Fruit fly (Drosophila melanogaster) whole organism, embryonic: Measurements from ENCODE around the gene Pgcl.

Source experiments
- Bgb ChIP-seq: fragments of 200-800 bp; sonication (Bioruptor generic); IDR thresholded peaks from 2 replicates; pipeline ENCODE4 v1.3.6; 2022; ENCODE audit warnings: missing biosample characterization, missing genetic modification characterization; ENCODE audit not compliant: partially characterized antibody
- CG11456 ChIP-seq: fragments of 200-800 bp; sonication (Bioruptor generic); IDR thresholded peaks from 3 replicates; pipeline ENCODE4 v1.3.6; 2022; ENCODE audit warnings: missing biosample characterization, missing genetic modification characterization
- CG11695 ChIP-seq: fragments of 200-800 bp; sonication (Bioruptor generic); IDR thresholded peaks from 3 replicates; pipeline ENCODE4 v1.3.6; 2022; ENCODE audit warnings: missing biosample characterization, missing genetic modification characterization
- CG31388 ChIP-seq: fragments of 200-800 bp; sonication (Bioruptor generic); optimal IDR thresholded peaks from 2 replicates; lab custom pipeline; 2016; ENCODE audit warnings: missing biosample characterization, missing genetic modification characterization
- CG33213 ChIP-seq: fragments of 200-800 bp; sonication (Bioruptor generic); optimal IDR thresholded peaks from 3 replicates; lab custom pipeline; 2016; ENCODE audit warnings: missing biosample characterization, missing genetic modification characterization
- CG34422 ChIP-seq: fragments of 200-800 bp; sonication (Bioruptor generic); IDR thresholded peaks from 3 replicates; pipeline ENCODE4 v1.3.6; 2022; ENCODE audit warnings: missing biosample characterization, missing genetic modification characterization
- CG3847 ChIP-seq: fragments of 200-800 bp; sonication (Bioruptor generic); IDR thresholded peaks from 2 replicates; pipeline ENCODE4 v1.3.6; 2022; ENCODE audit warnings: missing biosample characterization, missing genetic modification characterization
- CG42726 ChIP-seq: fragments of 200-800 bp; sonication (Bioruptor generic); IDR thresholded peaks from 2 replicates; pipeline ENCODE4 v1.3.6; 2022; ENCODE audit warnings: missing biosample characterization, missing genetic modification characterization; ENCODE audit not compliant: partially characterized antibody
- CG5180 ChIP-seq: fragments of 200-800 bp; sonication (Bioruptor generic); optimal IDR thresholded peaks from 3 replicates; lab custom pipeline; 2017; ENCODE audit warnings: missing biosample characterization, missing genetic modification characterization, mild to moderate bottlenecking, moderate library complexity, missing genetic modification reagents
- CG5245 ChIP-seq: fragments of 200-800 bp; sonication (Bioruptor generic); optimal IDR thresholded peaks from 3 replicates; lab custom pipeline; 2016; ENCODE audit warnings: missing biosample characterization, missing genetic modification characterization
- CG6175 ChIP-seq: fragments of 200-800 bp; sonication (Bioruptor generic); IDR thresholded peaks from 3 replicates; pipeline ENCODE4 v1.3.6; 2022; ENCODE audit warnings: missing biosample characterization, missing genetic modification characterization
- CG9215 ChIP-seq: fragments of 200-800 bp; sonication (Bioruptor generic); IDR thresholded peaks from 2 replicates; pipeline ENCODE4 v1.3.6; 2022; ENCODE audit warnings: missing biosample characterization, missing genetic modification characterization
- D19B ChIP-seq: fragments of 200-800 bp; sonication (Bioruptor generic); optimal IDR thresholded peaks from 2 replicates; lab custom pipeline; 2017; ENCODE audit warnings: missing biosample characterization, mild to moderate bottlenecking, missing genetic modification characterization
- Dp ChIP-seq: fragments of 200-800 bp; sonication (Bioruptor generic); optimal IDR thresholded peaks from 2 replicates; lab custom pipeline; 2018; ENCODE audit warnings: missing biosample characterization, mild to moderate bottlenecking, missing genetic modification characterization, moderate library complexity
- Dref ChIP-seq: fragments of 200-800 bp; sonication (Bioruptor generic); IDR thresholded peaks from 2 replicates; pipeline ENCODE4 v1.3.6; 2022; ENCODE audit warnings: missing biosample characterization, missing genetic modification characterization
- Drgx ChIP-seq: fragments of 200-800 bp; sonication (Bioruptor generic); IDR thresholded peaks from 2 replicates; pipeline ENCODE4 v1.3.6; 2022; ENCODE audit warnings: missing biosample characterization, missing genetic modification characterization
- E2f1 ChIP-seq: fragments of 200-800 bp; sonication (Bioruptor generic); IDR thresholded peaks from 2 replicates; pipeline ENCODE4 v1.3.6; 2022; ENCODE audit warnings: missing biosample characterization, missing genetic modification characterization
- Fer2 ChIP-seq: fragments of 200-800 bp; sonication (Bioruptor generic); optimal IDR thresholded peaks from 2 replicates; lab custom pipeline; 2018; ENCODE audit warnings: missing biosample characterization, mild to moderate bottlenecking, missing genetic modification characterization, moderate library complexity
- HLH54F ChIP-seq: fragments of 200-800 bp; sonication (Bioruptor generic); optimal IDR thresholded peaks from 3 replicates; lab custom pipeline; 2016; ENCODE audit warnings: missing biosample characterization, missing genetic modification characterization
- MBD-R2 ChIP-seq: fragments of 200-800 bp; sonication (Bioruptor generic); IDR thresholded peaks from 2 replicates; pipeline ENCODE4 v1.3.6; 2022; ENCODE audit warnings: missing biosample characterization, missing genetic modification characterization
- Meics ChIP-seq: fragments of 200-800 bp; sonication (Bioruptor generic); optimal IDR thresholded peaks from 2 replicates; lab custom pipeline; 2017; ENCODE audit warnings: missing biosample characterization, mild to moderate bottlenecking, missing genetic modification characterization
- Mes4 ChIP-seq: fragments of 200-800 bp; sonication (Bioruptor generic); optimal IDR thresholded peaks from 2 replicates; lab custom pipeline; 2016; ENCODE audit warnings: missing biosample characterization, missing genetic modification characterization
- NC2α ChIP-seq: fragments of 200-800 bp; sonication (Bioruptor generic); optimal IDR thresholded peaks from 2 replicates; lab custom pipeline; 2016; ENCODE audit warnings: missing biosample characterization, missing genetic modification characterization
- Oli ChIP-seq: fragments of 200-800 bp; sonication (Bioruptor generic); optimal IDR thresholded peaks from 2 replicates; lab custom pipeline; 2018; ENCODE audit warnings: missing biosample characterization, mild to moderate bottlenecking, missing genetic modification characterization, moderate library complexity
- Sin3A ChIP-seq: fragments of >200 bp; optimal IDR thresholded peaks from 2 replicates; lab custom pipeline; 2018
- TFAM ChIP-seq: fragments of 200-800 bp; sonication (Bioruptor generic); optimal IDR thresholded peaks from 2 replicates; lab custom pipeline; 2017; ENCODE audit warnings: missing biosample characterization, missing genetic modification characterization, inconsistent platforms
- Tbp ChIP-seq: fragments of >200 bp; optimal IDR thresholded peaks from 2 replicates; lab custom pipeline; 2018; ENCODE audit warnings: missing biosample characterization, missing genetic modification characterization
- amos ChIP-seq: fragments of 200-800 bp; sonication (Bioruptor generic); IDR thresholded peaks from 2 replicates; pipeline ENCODE4 v1.3.6; 2022; ENCODE audit warnings: missing biosample characterization, missing genetic modification characterization; ENCODE audit not compliant: partially characterized antibody
- bbx ChIP-seq: fragments of 200-800 bp; sonication (Bioruptor generic); IDR thresholded peaks from 2 replicates; pipeline ENCODE4 v1.3.6; 2022; ENCODE audit warnings: missing biosample characterization, missing genetic modification characterization; ENCODE audit not compliant: partially characterized antibody
- cad ChIP-seq: fragments of >200 bp; optimal IDR thresholded peaks from 2 replicates; lab custom pipeline; 2017; ENCODE audit warnings: missing biosample characterization, missing genetic modification characterization
- dati ChIP-seq: fragments of 200-800 bp; sonication (Bioruptor generic); IDR thresholded peaks from 2 replicates; pipeline ENCODE4 v1.3.6; 2022; ENCODE audit warnings: missing biosample characterization, missing genetic modification characterization
- dmrt99B ChIP-seq: fragments of 200-800 bp; sonication (Bioruptor generic); optimal IDR thresholded peaks from 2 replicates; lab custom pipeline; 2018; ENCODE audit warnings: missing biosample characterization, mild to moderate bottlenecking, missing genetic modification characterization, moderate library complexity
- fd102C ChIP-seq: fragments of 200-800 bp; sonication (Bioruptor generic); optimal IDR thresholded peaks from 2 replicates; lab custom pipeline; 2018; ENCODE audit warnings: missing biosample characterization, mild to moderate bottlenecking, missing genetic modification characterization, moderate library complexity
- kay ChIP-seq: fragments of 200-800 bp; sonication (Bioruptor generic); optimal IDR thresholded peaks from 2 replicates; lab custom pipeline; 2016; ENCODE audit warnings: missing biosample characterization, missing genetic modification characterization
- nmo ChIP-seq: fragments of 200-800 bp; sonication (Bioruptor generic); optimal IDR thresholded peaks from 2 replicates; lab custom pipeline; 2018; ENCODE audit warnings: missing biosample characterization, mild to moderate bottlenecking, missing genetic modification characterization, moderate library complexity
- nom ChIP-seq: fragments of 200-800 bp; sonication (Bioruptor generic); optimal IDR thresholded peaks from 2 replicates; lab custom pipeline; 2017; ENCODE audit warnings: missing biosample characterization, missing genetic modification characterization, mild to moderate bottlenecking, moderate library complexity, missing genetic modification reagents
- pho ChIP-seq: fragments of 200-800 bp; sonication (Bioruptor generic); optimal IDR thresholded peaks from 2 replicates; lab custom pipeline; 2016; ENCODE audit warnings: missing biosample characterization, missing genetic modification characterization
- rib ChIP-seq: fragments of 200-800 bp; sonication (Bioruptor generic); IDR thresholded peaks from 2 replicates; pipeline ENCODE4 v1.3.6; 2022; ENCODE audit warnings: missing biosample characterization, missing genetic modification characterization
- row ChIP-seq: fragments of 200-800 bp; sonication (Bioruptor generic); IDR thresholded peaks from 3 replicates; pipeline ENCODE4 v1.3.6; 2022; ENCODE audit warnings: missing biosample characterization, missing genetic modification characterization
- scrt ChIP-seq: fragments of 200-800 bp; sonication (Bioruptor generic); optimal IDR thresholded peaks from 2 replicates; lab custom pipeline; 2018; ENCODE audit warnings: missing biosample characterization, mild to moderate bottlenecking, missing genetic modification characterization, moderate library complexity
- sens ChIP-seq: fragments of 200-800 bp; sonication (Bioruptor generic); peaks from one replicate; lab custom pipeline; 2016; ENCODE audit warnings: missing biosample characterization, missing genetic modification characterization
- slou ChIP-seq: fragments of 200-800 bp; sonication (Bioruptor generic); optimal IDR thresholded peaks from 3 replicates; lab custom pipeline; 2016; ENCODE audit warnings: missing biosample characterization, missing genetic modification characterization
- sr ChIP-seq: fragments of 200-800 bp; sonication (Bioruptor generic); IDR thresholded peaks from 3 replicates; pipeline ENCODE4 v1.3.6; 2022; ENCODE audit warnings: missing biosample characterization, missing genetic modification characterization
- stc ChIP-seq: fragments of 200-800 bp; sonication (Bioruptor generic); IDR thresholded peaks from 2 replicates; pipeline ENCODE4 v1.3.6; 2022; ENCODE audit warnings: missing biosample characterization, missing genetic modification characterization
- twi ChIP-seq: fragments of 200-800 bp; optimal IDR thresholded peaks from 2 replicates; lab custom pipeline; 2019; ENCODE audit warnings: missing biosample characterization, mild to moderate bottlenecking, missing genetic modification characterization, moderate library complexity
- vnd ChIP-seq: fragments of 200-800 bp; sonication (Bioruptor generic); IDR thresholded peaks from 3 replicates; pipeline ENCODE4 v1.3.6; 2022; ENCODE audit warnings: missing biosample characterization, missing genetic modification characterization; ENCODE audit not compliant: partially characterized antibody

Gene Pgcl

dm6 chrX:437404-437803 is at the start of gene Pgcl:
Gene Pgcl, minus strand, starts transcription at chrX:437448.
- no peak for TF ChIP-seq sens (GFP tag; lab: Kevin White, UChicago)
- peak; percentile 65 for TF ChIP-seq D19B
- peak; percentile 55 for TF ChIP-seq row (GFP tag; lab: Robert Waterston, UW)

- TF ChIP-seq Dref (peak; percentile 61), Bgb (GFP tag; lab: Robert Waterston, UW) (0 out of 2 replicates have a peak, but pooled peaks have one; percentile 18), MBD-R2 (GFP tag; lab: Robert Waterston, UW) (peak; percentile 44; the same call in 1 of the 2 replicates), amos (GFP tag; lab: Robert Waterston, UW) (0 out of 2 replicates have a peak, but pooled peaks have one; percentile 11)
Measured at dm6 chrX:481642-482041, 44.4 kb upstream of the Pgcl start, which contains the start of gene CG3176. Gene CG3176, plus strand, starts transcription at chrX:481862.

dm6 chrX:478766-479165 is 41.5 kb upstream of the Pgcl start, which contains the start of gene CG32817:
Gene CG32817, plus strand, starts transcription at chrX:479066.
- TF ChIP-seq HLH54F (GFP tag; lab: Kevin White, UChicago) (no peak), Dp (GFP tag; lab: Kevin White, UChicago) (no peak), CG34422 (GFP tag; lab: Robert Waterston, UW) (no peak), sr (GFP tag; lab: Robert Waterston, UW) (no peak), Drgx (GFP tag; lab: Robert Waterston, UW) (no peak), vnd (GFP tag; lab: Robert Waterston, UW) (no peak), MBD-R2 (GFP tag; lab: Robert Waterston, UW) (no peak), CG5180 (no peak), CG42726 (no peak), pho (GFP tag; lab: Kevin White, UChicago) (no peak), E2f1 (no peak), nmo (GFP tag; lab: Kevin White, UChicago) (no peak), slou (no peak), bbx (GFP tag; lab: Robert Waterston, UW) (no peak), CG6175 (GFP tag; lab: Robert Waterston, UW) (no peak), fd102C (GFP tag; lab: Kevin White, UChicago) (no peak), kay (GFP tag; lab: Kevin White, UChicago) (no peak), dati (GFP tag; lab: Robert Waterston, UW) (no peak), rib (GFP tag; lab: Robert Waterston, UW) (no peak)

dm6 chrX:476230-477143 is 39.2 kb upstream of the Pgcl start, which contains the start of the genes ebo and CG13373:
Gene ebo, minus strand, starts transcription at chrX:476579.
Gene CG13373, plus strand, starts transcription at chrX:476984.
- TF ChIP-seq Tbp (GFP tag; lab: Kevin White, UChicago) (no peak), nom (GFP tag; lab: Kevin White, UChicago) (no peak), CG11695 (no peak), Sin3A (lab: Kevin White, UChicago) (no peak), CG33213 (GFP tag; lab: Kevin White, UChicago) (no peak), Mes4 (no peak), cad (no peak), Meics (GFP tag; lab: Kevin White, UChicago) (no peak), scrt (GFP tag; lab: Kevin White, UChicago) (no peak), dmrt99B (no peak), NC2α (GFP tag; lab: Kevin White, UChicago) (no peak), CG3847 (GFP tag; lab: Robert Waterston, UW) (peak; percentile 51), twi (tag; lab: Kevin White, UChicago) (no peak), Oli (tag; lab: Kevin White, UChicago) (peak; percentile 20), CG11456 (GFP tag; lab: Robert Waterston, UW) (no peak), CG5245 (no peak), stc (GFP tag; lab: Robert Waterston, UW) (no peak), CG9215 (GFP tag; lab: Robert Waterston, UW) (no peak), TFAM (GFP tag; lab: Kevin White, UChicago) (no peak), Fer2 (tag; lab: Kevin White, UChicago) (no peak), CG31388 (GFP tag; lab: Kevin White, UChicago) (no peak)
